Fruit fly (Drosophila melanogaster): ENCODE data around the gene Adk1.

The Adk1 gene

dm6 chr3R:12221366-12221916 is 23.7 kb downstream of the Adk1 start, which contains the start of gene CG4860 (continued):
- TF ChIP-seq Abd-B (GFP tag; optimal IDR thresholded peaks at IDR 0.05), result no peak
- TF ChIP-seq Dif (GFP tag; optimal IDR thresholded peaks at IDR 0.05; ENCODE audit: partially characterized antibody), result no peak
- TF ChIP-seq usp (GFP tag; optimal IDR thresholded peaks at IDR 0.05), result no peak
- peak; percentile 73 for TF ChIP-seq woc (GFP tag; optimal IDR thresholded peaks at IDR 0.05)
- TF ChIP-seq Hnf4 (GFP tag; optimal IDR thresholded peaks at IDR 0.05), result no peak
- no peak for TF ChIP-seq Vsx2 (GFP tag; optimal IDR thresholded peaks at IDR 0.05; ENCODE audit: partially characterized antibody)
- peak; percentile 79 for TF ChIP-seq CG32264 (GFP tag; optimal IDR thresholded peaks at IDR 0.05)

DNA sequence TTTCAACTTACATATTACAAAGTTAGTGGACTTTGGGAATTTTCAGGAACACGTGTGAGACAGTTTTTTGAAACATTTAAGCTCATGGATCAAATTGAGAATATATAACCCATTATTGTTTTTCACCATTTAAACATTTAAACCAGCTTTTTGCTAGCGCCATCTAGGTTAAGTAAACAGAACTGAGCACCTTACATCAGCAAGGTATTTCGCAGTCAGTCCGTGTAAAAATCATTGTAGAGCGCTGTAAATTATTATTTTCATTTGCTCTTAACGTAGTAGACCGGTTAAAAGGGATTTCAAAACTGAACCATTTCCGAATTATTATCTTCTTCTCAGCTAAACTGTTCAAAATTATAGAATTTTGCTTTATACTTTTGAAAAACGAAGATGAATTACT is 24.4 kb downstream of the Adk1 start, which contains the start of gene Rsbp15:
Rsbp15 (plus strand) TSS at position 295 of the 400 bp plus-strand sequence.
- TF ChIP-seq Myc (optimal IDR thresholded peaks at IDR 0.05), result peak; percentile 48
- no peak for TF ChIP-seq Jra (GFP tag; optimal IDR thresholded peaks at IDR 0.05)

DNA sequence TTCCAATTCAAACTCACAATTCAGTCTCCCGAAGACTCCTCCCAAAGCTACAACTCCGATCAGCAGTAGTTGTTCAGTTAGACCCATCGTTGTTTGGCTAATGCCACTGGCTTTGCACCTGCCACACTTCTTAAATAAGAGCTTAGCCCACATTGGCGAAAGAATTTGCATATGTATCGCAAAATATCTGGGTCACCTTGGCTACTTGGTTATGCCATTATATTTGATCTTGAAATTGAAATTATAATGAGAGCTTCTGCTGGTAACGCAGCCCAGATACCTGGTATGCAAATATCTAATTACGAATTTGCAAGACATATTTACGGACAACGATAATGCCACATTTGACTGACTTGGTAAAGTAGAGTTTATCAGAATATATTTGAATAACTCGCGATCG is 27.2 kb downstream of the Adk1 start, which contains the start of gene CG17404:
CG17404 (minus strand) TSS at position 101 of the 400 bp plus-strand sequence.
- no peak for TF ChIP-seq usp (GFP tag; optimal IDR thresholded peaks at IDR 0.05)
- no peak for TF ChIP-seq psq (GFP tag; optimal IDR thresholded peaks at IDR 0.05)
- TF ChIP-seq brk (GFP tag; optimal IDR thresholded peaks at IDR 0.05), result no peak
- no peak for TF ChIP-seq ey (GFP tag; optimal IDR thresholded peaks at IDR 0.05)
- TF ChIP-seq lola (GFP tag; optimal IDR thresholded peaks at IDR 0.05), result no peak
- no peak for TF ChIP-seq N (GFP tag; optimal IDR thresholded peaks at IDR 0.05)
- no peak for TF ChIP-seq sv (GFP tag; optimal IDR thresholded peaks at IDR 0.05)
- no peak for TF ChIP-seq br (GFP tag; optimal IDR thresholded peaks at IDR 0.05)
- no peak for TF ChIP-seq woc (GFP tag; optimal IDR thresholded peaks at IDR 0.05)

DNA sequence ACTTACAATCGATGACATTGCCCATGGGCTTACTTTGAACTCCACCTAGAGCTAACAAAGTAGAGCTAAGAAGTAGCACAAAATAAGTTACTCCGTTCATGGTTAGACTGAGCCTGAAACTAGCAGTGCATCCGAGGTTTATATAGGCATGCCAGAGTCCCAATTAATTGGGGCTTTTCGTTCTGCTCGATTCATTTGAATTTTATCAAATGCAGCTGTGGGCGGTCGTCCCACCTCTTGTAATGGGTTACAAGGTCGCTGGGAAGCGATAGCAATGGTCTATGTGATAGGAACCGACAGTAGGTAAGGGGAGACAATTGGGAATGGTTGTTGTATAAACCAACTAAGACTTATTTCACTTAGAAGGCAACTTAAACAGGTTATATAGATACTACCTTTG is 28.5 kb downstream of the Adk1 start, which contains the start of gene CG12256:
CG12256 (minus strand) TSS at position 101 of the 400 bp plus-strand sequence.
- no peak for TF ChIP-seq dmrt93B (GFP tag; optimal IDR thresholded peaks at IDR 0.05)
- no peak for TF ChIP-seq GATAd (GFP tag; optimal IDR thresholded peaks at IDR 0.05)
- no peak for TF ChIP-seq h (GFP tag; optimal IDR thresholded peaks at IDR 0.05)
- TF ChIP-seq Rel (GFP tag; optimal IDR thresholded peaks at IDR 0.05), result no peak
- TF ChIP-seq Rel (tag; optimal IDR thresholded peaks at IDR 0.05), result no peak
- no peak for TF ChIP-seq usp (GFP tag; optimal IDR thresholded peaks at IDR 0.05)
- no peak for TF ChIP-seq dsf (GFP tag; optimal IDR thresholded peaks at IDR 0.05; ENCODE audit: borderline replicate concordance)

DNA sequence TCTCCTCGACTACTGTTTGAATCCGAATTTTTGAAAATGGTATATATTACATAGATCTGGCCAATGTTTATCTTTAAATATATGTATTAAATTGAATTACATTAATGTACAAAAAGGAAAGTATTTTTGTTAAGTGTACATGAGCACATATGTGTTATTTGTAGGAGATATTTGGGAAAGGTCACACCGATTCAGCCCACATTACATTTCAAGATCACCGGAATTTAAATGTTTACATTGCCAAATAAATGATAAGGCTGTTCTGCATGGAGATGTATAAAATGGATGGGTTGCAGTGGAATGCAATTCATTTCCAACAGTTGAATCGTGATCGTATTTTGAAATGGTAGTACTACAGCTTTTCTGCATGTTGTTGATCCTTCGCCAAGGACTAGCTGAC is 31.4 kb downstream of the Adk1 start, which contains the start of gene CG3916:
CG3916 (plus strand) TSS at position 301 of the 400 bp plus-strand sequence.
- TF ChIP-seq N (GFP tag; optimal IDR thresholded peaks at IDR 0.05), result no peak
- no peak for TF ChIP-seq brk (GFP tag; optimal IDR thresholded peaks at IDR 0.05)

dm6 chr3R:12232629-12233028 is 34.9 kb downstream of the Adk1 start, which contains the start of gene Pglym87:
Pglym87 (minus strand) TSS chr3R:12232729.
- no peak for TF ChIP-seq N (GFP tag; optimal IDR thresholded peaks at IDR 0.05)

DNA sequence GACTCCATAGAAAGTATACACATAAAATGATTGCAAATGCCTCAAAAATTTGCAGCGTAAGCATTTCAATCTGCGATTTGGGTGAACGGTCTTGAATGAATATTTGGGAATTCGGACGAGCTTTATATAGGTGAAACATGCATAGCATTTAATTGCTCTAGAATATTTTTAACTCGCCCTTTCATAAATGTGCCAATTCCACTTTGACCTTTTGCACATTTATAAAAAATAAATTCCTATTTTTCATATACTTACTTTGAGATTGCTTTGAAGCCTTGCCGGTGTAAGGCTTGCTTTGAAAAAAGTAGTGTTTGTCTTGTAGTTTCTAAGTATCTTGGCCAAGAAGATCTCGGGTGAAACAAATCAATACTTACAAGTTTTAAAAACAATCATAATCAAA is 36.8 kb downstream of the Adk1 start, which contains the start of gene Cyp313a5:
Cyp313a5 (minus strand) TSS at position 101 of the 400 bp plus-strand sequence.
- TF ChIP-seq CG9705 (GFP tag; optimal IDR thresholded peaks at IDR 0.05), result no peak
- TF ChIP-seq Myc (optimal IDR thresholded peaks at IDR 0.05), result no peak
- TF ChIP-seq Dif (GFP tag; optimal IDR thresholded peaks at IDR 0.05; ENCODE audit: partially characterized antibody), result no peak
- no peak for TF ChIP-seq br (GFP tag; optimal IDR thresholded peaks at IDR 0.05)
- TF ChIP-seq ey (GFP tag; optimal IDR thresholded peaks at IDR 0.05), result no peak
- no peak for TF ChIP-seq Sp1 (GFP tag; optimal IDR thresholded peaks at IDR 0.05)
- TF ChIP-seq lola (GFP tag; optimal IDR thresholded peaks at IDR 0.05), result no peak
- TF ChIP-seq woc (GFP tag; optimal IDR thresholded peaks at IDR 0.05), result no peak
- no peak for TF ChIP-seq sv (GFP tag; optimal IDR thresholded peaks at IDR 0.05)
- TF ChIP-seq brk (GFP tag; optimal IDR thresholded peaks at IDR 0.05), result no peak
- TF ChIP-seq psq (GFP tag; optimal IDR thresholded peaks at IDR 0.05), result no peak
- TF ChIP-seq dsf (GFP tag; optimal IDR thresholded peaks at IDR 0.05; ENCODE audit: borderline replicate concordance), result no peak

DNA sequence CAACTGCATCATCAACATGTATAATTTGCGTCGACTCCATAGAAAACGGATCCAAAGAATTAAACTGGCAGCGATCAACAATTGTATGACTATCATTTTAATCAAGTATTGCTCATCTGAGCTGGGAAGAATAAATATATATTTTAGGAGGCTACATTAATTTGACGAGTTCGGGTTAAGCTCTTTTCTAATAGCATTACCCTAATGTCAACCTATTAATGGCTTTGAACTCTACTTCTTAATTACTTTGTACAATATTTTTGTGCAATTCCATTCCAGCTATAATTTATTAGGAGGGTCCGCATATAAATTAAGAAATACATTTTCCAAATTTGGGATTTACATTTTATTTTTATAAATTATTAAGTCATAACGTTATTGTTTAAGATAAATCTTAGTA is 39.1 kb downstream of the Adk1 start, which contains the start of gene Cyp313a2:
Cyp313a2 (minus strand) TSS at position 101 of the 400 bp plus-strand sequence.
- no peak for TF ChIP-seq tai (GFP tag; optimal IDR thresholded peaks at IDR 0.05)
- TF ChIP-seq Abd-B (GFP tag; optimal IDR thresholded peaks at IDR 0.05), result no peak
- no peak for TF ChIP-seq brk (GFP tag; optimal IDR thresholded peaks at IDR 0.05)
- no peak for TF ChIP-seq Sp1 (GFP tag; optimal IDR thresholded peaks at IDR 0.05)
- TF ChIP-seq Jra (GFP tag; optimal IDR thresholded peaks at IDR 0.05), result no peak
- no peak for TF ChIP-seq pan (optimal IDR thresholded peaks at IDR 0.05)
- TF ChIP-seq N (GFP tag; optimal IDR thresholded peaks at IDR 0.05), result no peak
- no peak for TF ChIP-seq psq (GFP tag; optimal IDR thresholded peaks at IDR 0.05)
- TF ChIP-seq CrebA (GFP tag; optimal IDR thresholded peaks at IDR 0.05; ENCODE audit: borderline replicate concordance), result no peak
- TF ChIP-seq jim (GFP tag; optimal IDR thresholded peaks at IDR 0.05), result no peak
- TF ChIP-seq Hr83 (GFP tag; optimal IDR thresholded peaks at IDR 0.05; ENCODE audit: poor library complexity, severe bottlenecking), result no peak
- no peak for TF ChIP-seq fru (GFP tag; optimal IDR thresholded peaks at IDR 0.05)
- TF ChIP-seq CG9705 (GFP tag; optimal IDR thresholded peaks at IDR 0.05), result no peak

Measured in whole organism, wandering third instar larva.